Worm (Caenorhabditis elegans) whole organism, L2 larva: ENCODE measurements around the gene wdr-37.

Source experiments
- C34F6.9 ChIP-seq: fragments of 150-350 bp; optimal IDR thresholded peaks from 2 replicates; lab custom pipeline; 2014; ENCODE audit warnings: missing biosample characterization, missing genetic modification characterization
- F13H6.1 ChIP-seq: sonication (generic microtip); optimal IDR thresholded peaks from 2 replicates; lab custom pipeline; 2016; ENCODE audit warnings: missing genetic modification characterization, missing compliant biosample characterization
- Y55F3AM.14 ChIP-seq: fragments of 200-800 bp; sonication (Bioruptor generic); optimal IDR thresholded peaks from 2 replicates; lab custom pipeline; 2018; ENCODE audit warnings: mild to moderate bottlenecking, missing genetic modification characterization, missing compliant biosample characterization
- ZK546.5 ChIP-seq: sonication (generic microtip); optimal IDR thresholded peaks from 2 replicates; lab custom pipeline; 2017; ENCODE audit warnings: missing biosample characterization, missing genetic modification characterization
- alr-1 ChIP-seq: fragments of 150-350 bp; optimal IDR thresholded peaks from 2 replicates; lab custom pipeline; 2014; ENCODE audit warnings: missing biosample characterization, missing genetic modification characterization
- ama-1 ChIP-seq: fragments of 150-350 bp; optimal IDR thresholded peaks from 2 replicates; lab custom pipeline; 2018; ENCODE audit warnings: inconsistent platforms
- blmp-1 ChIP-seq: sonication (generic microtip); optimal IDR thresholded peaks from 2 replicates; lab custom pipeline; 2017; ENCODE audit warnings: missing genetic modification characterization, mild to moderate bottlenecking, missing compliant biosample characterization, antibody characterized with exemption, moderate library complexity; ENCODE audit not compliant: insufficient read depth
- ceh-16 ChIP-seq: fragments of 150-350 bp; optimal IDR thresholded peaks from 2 replicates; lab custom pipeline; 2014; ENCODE audit warnings: missing biosample characterization, missing genetic modification characterization
- ceh-82 ChIP-seq: fragments of 150-350 bp; optimal IDR thresholded peaks from 2 replicates; lab custom pipeline; 2014; ENCODE audit warnings: missing biosample characterization, missing genetic modification characterization
- crh-2 ChIP-seq: sonication (generic microtip); optimal IDR thresholded peaks from 2 replicates; lab custom pipeline; 2017; ENCODE audit warnings: missing biosample characterization, missing genetic modification characterization
- dmd-4 ChIP-seq: sonication (generic microtip); optimal IDR thresholded peaks from 2 replicates; lab custom pipeline; 2017; ENCODE audit warnings: missing biosample characterization, missing genetic modification characterization
- egl-27 ChIP-seq: sonication (generic microtip); optimal IDR thresholded peaks from 3 replicates; lab custom pipeline; 2017; ENCODE audit warnings: missing biosample characterization, missing genetic modification reagents, missing genetic modification characterization
- elt-3 ChIP-seq: sonication (generic microtip); optimal IDR thresholded peaks from 2 replicates; lab custom pipeline; 2017; ENCODE audit warnings: missing biosample characterization, missing genetic modification characterization
- fos-1 ChIP-seq: fragments of 150-350 bp; optimal IDR thresholded peaks from 2 replicates; lab custom pipeline; 2014; ENCODE audit warnings: missing biosample characterization, missing genetic modification characterization
- gmeb-1 ChIP-seq: fragments of 150-350 bp; optimal IDR thresholded peaks from 2 replicates; lab custom pipeline; 2014; ENCODE audit warnings: missing biosample characterization, missing genetic modification characterization
- lin-11 ChIP-seq: fragments of 150-350 bp; sonication (generic microtip); optimal IDR thresholded peaks from 2 replicates; lab custom pipeline; 2014; ENCODE audit warnings: missing biosample characterization, missing genetic modification characterization, inconsistent platforms, mixed read lengths
- lin-13 ChIP-seq: fragments of 150-350 bp; optimal IDR thresholded peaks from 2 replicates; lab custom pipeline; 2014; ENCODE audit warnings: missing biosample characterization, missing genetic modification reagents, missing genetic modification characterization
- lin-39 ChIP-seq: fragments of 150-350 bp; optimal IDR thresholded peaks from 2 replicates; lab custom pipeline; 2014; ENCODE audit warnings: missing biosample characterization, missing genetic modification reagents, missing genetic modification characterization
- lsy-2 ChIP-seq, 2 experiments: fragments of 150-350 bp in 1 of 2; sonication (generic microtip) in 1 of 2; optimal IDR thresholded peaks; 2 replicates each; lab custom pipeline; 2014 to 2017; ENCODE audit warnings: missing biosample characterization in 2 of 2, missing genetic modification characterization in 2 of 2
- mab-5 ChIP-seq: fragments of 150-350 bp; optimal IDR thresholded peaks from 2 replicates; lab custom pipeline; 2014; ENCODE audit warnings: missing biosample characterization, missing genetic modification characterization
- mbf-1 ChIP-seq: sonication (generic microtip); optimal IDR thresholded peaks from 2 replicates; lab custom pipeline; 2017; ENCODE audit warnings: missing biosample characterization, missing genetic modification characterization
- mdl-1 ChIP-seq, 2 experiments: fragments of 150-350 bp in 1 of 2; sonication (generic microtip) in 1 of 2; optimal IDR thresholded peaks; 2 replicates each; lab custom pipeline; 2017; ENCODE audit warnings: missing biosample characterization in 2 of 2, missing genetic modification characterization in 2 of 2
- nhr-11 ChIP-seq: fragments of 150-350 bp; optimal IDR thresholded peaks from 2 replicates; lab custom pipeline; 2014; ENCODE audit warnings: missing biosample characterization, missing genetic modification characterization
- nhr-12 ChIP-seq: fragments of 150-350 bp; optimal IDR thresholded peaks from 2 replicates; lab custom pipeline; 2014; ENCODE audit warnings: missing biosample characterization, missing genetic modification characterization
- nhr-129 ChIP-seq: fragments of 150-350 bp; optimal IDR thresholded peaks from 2 replicates; lab custom pipeline; 2014; ENCODE audit warnings: missing biosample characterization, missing genetic modification characterization
- nhr-21 ChIP-seq: fragments of 150-350 bp; optimal IDR thresholded peaks from 2 replicates; lab custom pipeline; 2014; ENCODE audit warnings: missing biosample characterization, missing genetic modification characterization
- nhr-23 ChIP-seq: fragments of 150-350 bp; optimal IDR thresholded peaks from 2 replicates; lab custom pipeline; 2014; ENCODE audit warnings: missing biosample characterization, missing genetic modification reagents, missing genetic modification characterization
- nhr-237 ChIP-seq: fragments of 150-350 bp; optimal IDR thresholded peaks from 2 replicates; lab custom pipeline; 2014; ENCODE audit warnings: missing biosample characterization, missing genetic modification characterization
- peb-1 ChIP-seq: fragments of 150-350 bp; optimal IDR thresholded peaks from 2 replicates; lab custom pipeline; 2014; ENCODE audit warnings: missing biosample characterization, missing genetic modification characterization
- sem-4 ChIP-seq: fragments of 150-350 bp; optimal IDR thresholded peaks from 2 replicates; lab custom pipeline; 2014; ENCODE audit warnings: missing biosample characterization, missing genetic modification reagents, missing genetic modification characterization
- skn-1 ChIP-seq: sonication (generic microtip); optimal IDR thresholded peaks from 2 replicates; lab custom pipeline; 2017; ENCODE audit warnings: missing biosample characterization, missing genetic modification characterization
- sma-3 ChIP-seq: sonication (generic microtip); optimal IDR thresholded peaks from 2 replicates; lab custom pipeline; 2016; ENCODE audit warnings: missing genetic modification reagents, missing genetic modification characterization, missing compliant biosample characterization
- sma-9 ChIP-seq, 2 experiments: fragments of 150-350 bp in 1 of 2; sonication (generic microtip) in 1 of 2; optimal IDR thresholded peaks; 2 replicates each; lab custom pipeline; 2014 to 2016; ENCODE audit warnings: missing genetic modification characterization in 2 of 2, mild to moderate bottlenecking in 1 of 2, missing biosample characterization in 1 of 2, missing compliant biosample characterization in 1 of 2, missing genetic modification reagents in 1 of 2, moderate library complexity in 1 of 2
- unc-55 ChIP-seq: fragments of 150-350 bp; sonication (generic microtip); optimal IDR thresholded peaks from 3 replicates; lab custom pipeline; 2014; ENCODE audit warnings: missing biosample characterization, missing genetic modification reagents, missing genetic modification characterization
- unc-62 ChIP-seq: fragments of 150-350 bp; optimal IDR thresholded peaks from 2 replicates; lab custom pipeline; 2014; ENCODE audit warnings: missing biosample characterization, missing genetic modification reagents, missing genetic modification characterization
- zag-1 ChIP-seq: fragments of 150-350 bp; optimal IDR thresholded peaks from 2 replicates; lab custom pipeline; 2014; ENCODE audit warnings: missing biosample characterization, missing genetic modification characterization
- ztf-1 ChIP-seq: fragments of 200-800 bp; sonication (Bioruptor generic); conservative IDR thresholded peaks from 2 replicates; pipeline ENCODE4 v1.3.6; 2022; ENCODE audit warnings: missing genetic modification characterization, missing compliant biosample characterization
- ztf-11 ChIP-seq: sonication (generic microtip); optimal IDR thresholded peaks from 2 replicates; lab custom pipeline; 2017; ENCODE audit warnings: missing biosample characterization, missing genetic modification characterization
- ztf-4 ChIP-seq: fragments of 150-350 bp; optimal IDR thresholded peaks from 2 replicates; lab custom pipeline; 2014; ENCODE audit warnings: missing biosample characterization, missing genetic modification characterization

Gene wdr-37

ce11 chrIII:5629225-5629624 lies 29.4 kb upstream of the wdr-37 start:
- TF ChIP-seq F13H6.1 (tag; lab: Kevin White, UChicago): peak; percentile 38
- TF ChIP-seq nhr-237 (tag; lab: Kevin White, UChicago): no peak
- peak; percentile 12 for TF ChIP-seq nhr-129 (tag; lab: Kevin White, UChicago)
- no peak for TF ChIP-seq crh-2 (tag; lab: Kevin White, UChicago)
- no peak for TF ChIP-seq alr-1 (tag; lab: Kevin White, UChicago)
- no peak for TF ChIP-seq nhr-21 (tag; lab: Kevin White, UChicago)
- TF ChIP-seq sma-9 (GFP tag; optimal IDR thresholded peaks at IDR 0.05; lab: Kevin White, UChicago): peak; percentile 54
- no peak for TF ChIP-seq sma-9 (tag; optimal IDR thresholded peaks at IDR 0.05; lab: Kevin White, UChicago)
- TF ChIP-seq C34F6.9 (tag; lab: Kevin White, UChicago): no peak
- TF ChIP-seq, all 48 proteins: peak for 3

- TF ChIP-seq ceh-16 (tag; lab: Kevin White, UChicago) (no peak), sem-4 (tag; lab: Kevin White, UChicago) (no peak), mab-5 (no peak), unc-55 (GFP tag; lab: Kevin White, UChicago) (no peak), alr-1 (tag; lab: Kevin White, UChicago) (no peak), ztf-11 (tag; lab: Kevin White, UChicago) (no peak), lin-13 (no peak), nhr-129 (tag; lab: Kevin White, UChicago) (no peak), lsy-2 (tag; optimal IDR thresholded peaks at IDR 0.05; lab: Kevin White, UChicago) (no peak), nhr-23 (tag; lab: Kevin White, UChicago) (no peak), ztf-4 (tag; lab: Kevin White, UChicago) (no peak), unc-62 (no peak), dmd-4 (tag; lab: Kevin White, UChicago) (no peak), nhr-21 (tag; lab: Kevin White, UChicago) (no peak)
Measured at ce11 chrIII:5624835-5625234, 25.0 kb upstream of the wdr-37 start, which contains the start of gene daf-4. TSS of gene daf-4 (plus strand) at chrIII:5625135.

ce11 chrIII:5623418-5623817 lies 23.6 kb upstream of the wdr-37 start:
- TF ChIP-seq nhr-129 (tag; lab: Kevin White, UChicago) (peak; percentile 49), lsy-2 (tag; optimal IDR thresholded peaks at IDR 0.05; lab: Kevin White, UChicago) (peak in 1 of 2 experiments; percentile 0), C34F6.9 (tag; lab: Kevin White, UChicago) (peak; percentile 54), skn-1 (tag; lab: Kevin White, UChicago) (no peak), zag-1 (tag; lab: Kevin White, UChicago) (no peak)
- TF ChIP-seq, all 48 proteins: peak for 3

- TF ChIP-seq ztf-4 (tag; lab: Kevin White, UChicago) (peak; percentile 8), ceh-82 (tag; lab: Kevin White, UChicago) (no peak), unc-55 (GFP tag; lab: Kevin White, UChicago) (peak; percentile 10)
Measured at ce11 chrIII:5622232-5623009, 22.6 kb upstream of the wdr-37 start.

- TF ChIP-seq mab-5 (no peak), nhr-12 (tag; lab: Kevin White, UChicago) (no peak), lsy-2 (tag; optimal IDR thresholded peaks at IDR 0.05; lab: Kevin White, UChicago) (peak; percentile 18 to 75), unc-62 (no peak), ztf-1 (GFP tag; lab: Robert Waterston, UW) (no peak), dmd-4 (tag; lab: Kevin White, UChicago) (no peak), sem-4 (tag; lab: Kevin White, UChicago) (peak; percentile 59), C34F6.9 (tag; lab: Kevin White, UChicago) (peak; percentile 93), ZK546.5 (tag; lab: Kevin White, UChicago) (no peak), lin-11 (peak; percentile 73), nhr-129 (tag; lab: Kevin White, UChicago) (peak; percentile 84), lin-13 (peak; percentile 58), sma-9 (GFP tag; optimal IDR thresholded peaks at IDR 0.05; lab: Kevin White, UChicago) (peak; percentile 82), sma-9 (tag; optimal IDR thresholded peaks at IDR 0.05; lab: Kevin White, UChicago) (no peak), fos-1 (tag; lab: Kevin White, UChicago) (peak; percentile 80), gmeb-1 (tag; lab: Kevin White, UChicago) (no peak), elt-3 (tag; lab: Kevin White, UChicago) (no peak), unc-55 (GFP tag; lab: Kevin White, UChicago) (peak; percentile 88), alr-1 (tag; lab: Kevin White, UChicago) (no peak), nhr-11 (tag; lab: Kevin White, UChicago) (no peak), zag-1 (tag; lab: Kevin White, UChicago) (peak; percentile 21), peb-1 (tag; lab: Kevin White, UChicago) (no peak), lin-39 (tag; lab: Kevin White, UChicago) (no peak), ama-1 (no peak), Y55F3AM.14 (GFP tag; lab: Kevin White, UChicago) (peak; percentile 7), blmp-1 (tag; lab: Kevin White, UChicago) (peak; percentile 78), ztf-4 (tag; lab: Kevin White, UChicago) (peak; percentile 66), mdl-1 (tag; optimal IDR thresholded peaks at IDR 0.05; lab: Kevin White, UChicago) (peak; percentile 29 to 75), crh-2 (tag; lab: Kevin White, UChicago) (peak; percentile 85), mbf-1 (no peak), ceh-16 (tag; lab: Kevin White, UChicago) (no peak), egl-27 (tag; lab: Kevin White, UChicago) (peak; percentile 74), sma-3 (GFP tag; lab: Kevin White, UChicago) (peak; percentile 41)
Measured at ce11 chrIII:5621236-5621635, 21.4 kb upstream of the wdr-37 start.
